Fruit fly (Drosophila melanogaster): ENCODE measurements around the gene Rh7.
A peak's percentile ranks its signal among the peaks of the same experiment; 100 is the strongest.

Rh7 gene

dm6 chr3L:12139232-12139698 lies 36.0 kb downstream of the Rh7 start (continued):
- no peak for TF ChIP-seq Neu2 (GFP tag; optimal IDR thresholded peaks at IDR 0.05; ENCODE audit: borderline replicate concordance)
- no peak for TF ChIP-seq Lim3 (GFP tag; IDR thresholded peaks at IDR 0.05)
- no peak for TF ChIP-seq yki (optimal IDR thresholded peaks at IDR 0.05)
- TF ChIP-seq chinmo (GFP tag; IDR thresholded peaks at IDR 0.05; ENCODE audit: partially characterized antibody): 0 out of 4 replicates have a peak, but pooled peaks have one; percentile 76
- TF ChIP-seq CG2202 (tag; optimal IDR thresholded peaks at IDR 0.05): peak; percentile 3
- no peak for TF ChIP-seq CG10959 (GFP tag; IDR thresholded peaks at IDR 0.05)
- TF ChIP-seq fd64A (GFP tag; optimal IDR thresholded peaks at IDR 0.05): no peak
- peak; percentile 20 for TF ChIP-seq salm (tag; optimal IDR thresholded peaks at IDR 0.05)
- TF ChIP-seq CG13296 (GFP tag; optimal IDR thresholded peaks at IDR 0.05): peak; percentile 67
- TF ChIP-seq CG32772 (GFP tag; IDR thresholded peaks at IDR 0.05): no peak
- TF ChIP-seq tup (GFP tag; optimal IDR thresholded peaks at IDR 0.05): no peak
- TF ChIP-seq CG13894 (tag; optimal IDR thresholded peaks at IDR 0.05): no peak
- TF ChIP-seq cas (GFP tag; IDR thresholded peaks at IDR 0.05): no peak
- TF ChIP-seq fd3F (GFP tag; optimal IDR thresholded peaks at IDR 0.05): peak; percentile 31
- peak; percentile 36 for TF ChIP-seq CG9437 (GFP tag; optimal IDR thresholded peaks at IDR 0.05)
- TF ChIP-seq CG12942 (GFP tag; optimal IDR thresholded peaks at IDR 0.05): peak; percentile 8
- TF ChIP-seq Side (GFP tag; optimal IDR thresholded peaks at IDR 0.05): peak; percentile 49
- peak; percentile 50; the same call in 2 of the 3 replicates for TF ChIP-seq tgo (GFP tag; IDR thresholded peaks at IDR 0.05)
- TF ChIP-seq pan (optimal IDR thresholded peaks at IDR 0.05): no peak
- no peak for TF ChIP-seq pan (GFP tag; optimal IDR thresholded peaks at IDR 0.05 in 1 of 2, IDR thresholded peaks at IDR 0.05 in 1 of 2)
- TF ChIP-seq fd96Cb (tag; optimal IDR thresholded peaks at IDR 0.05): peak; percentile 36
- peak; percentile 14; the same call in 1 of the 2 replicates for TF ChIP-seq stc (GFP tag; IDR thresholded peaks at IDR 0.05)
- no peak for TF ChIP-seq gcm (GFP tag; optimal IDR thresholded peaks at IDR 0.05)
- TF ChIP-seq row (GFP tag; IDR thresholded peaks at IDR 0.05): peak; percentile 70
- TF ChIP-seq Atf-2 (GFP tag; optimal IDR thresholded peaks at IDR 0.05): peak; percentile 56
- peak; percentile 48; the same call in 1 of the 2 replicates for TF ChIP-seq Awh (GFP tag; IDR thresholded peaks at IDR 0.05)
- no peak for TF ChIP-seq CG3838 (GFP tag; optimal IDR thresholded peaks at IDR 0.05)
- peak; percentile 38 for TF ChIP-seq CG12659 (GFP tag; optimal IDR thresholded peaks at IDR 0.05)
- TF ChIP-seq CG17186 (GFP tag; optimal IDR thresholded peaks at IDR 0.05): no peak
- TF ChIP-seq caup (GFP tag; optimal IDR thresholded peaks at IDR 0.05; ENCODE audit: severe bottlenecking): peak; percentile 2
- TF ChIP-seq Dad (GFP tag; optimal IDR thresholded peaks at IDR 0.05): peak; percentile 5
- 0 out of 2 replicates have a peak, but pooled peaks have one; percentile 14 for TF ChIP-seq peb (GFP tag; IDR thresholded peaks at IDR 0.05)
- no peak for TF ChIP-seq Taf1 (GFP tag; IDR thresholded peaks at IDR 0.05)
- peak; percentile 7 for TF ChIP-seq CG12155 (GFP tag; optimal IDR thresholded peaks at IDR 0.05)
- peak; percentile 45 for TF ChIP-seq tin (GFP tag; optimal IDR thresholded peaks at IDR 0.05)
- TF ChIP-seq Gug (GFP tag; IDR thresholded peaks at IDR 0.05): no peak; the same call in 3 of the 4 replicates
- no peak for TF ChIP-seq CG31388 (GFP tag; optimal IDR thresholded peaks at IDR 0.05)
- no peak for TF ChIP-seq knrl (GFP tag; IDR thresholded peaks at IDR 0.05; ENCODE audit: partially characterized antibody)
- peak; percentile 53 for TF ChIP-seq ems (GFP tag; optimal IDR thresholded peaks at IDR 0.05)
- TF ChIP-seq croc (GFP tag; conservative IDR thresholded peaks at IDR 0.05): no peak
- TF ChIP-seq pros (GFP tag; optimal IDR thresholded peaks at IDR 0.05): no peak
- TF ChIP-seq CG34376 (GFP tag; optimal IDR thresholded peaks at IDR 0.05): peak; percentile 11
- no peak for TF ChIP-seq Hey (tag; optimal IDR thresholded peaks at IDR 0.05)
- no peak for TF ChIP-seq Sry-β (GFP tag; optimal IDR thresholded peaks at IDR 0.05)
- peak; percentile 60 for TF ChIP-seq Xbp1 (GFP tag; optimal IDR thresholded peaks at IDR 0.05)
- peak; percentile 44; the same call in 1 of the 2 replicates for TF ChIP-seq CG11247 (GFP tag; IDR thresholded peaks at IDR 0.05)
- peak; percentile 17 for TF ChIP-seq CG14710 (tag; optimal IDR thresholded peaks at IDR 0.05)
- no peak for TF ChIP-seq hbn (GFP tag; IDR thresholded peaks at IDR 0.05; ENCODE audit: partially characterized antibody)
- no peak for TF ChIP-seq CG10321 (GFP tag; IDR thresholded peaks at IDR 0.05)
- no peak for TF ChIP-seq CG4282 (GFP tag; optimal IDR thresholded peaks at IDR 0.05)
- TF ChIP-seq Dref (GFP tag; IDR thresholded peaks at IDR 0.05): no peak

Data from whole organism, embryonic.